Worm (Caenorhabditis elegans) whole organism, early embryonic: ENCODE results near the gene sulp-5.

Experiments used
- B0310.2 ChIP-seq: sonication (generic microtip); optimal IDR thresholded peaks from 2 replicates; lab custom pipeline; 2016; ENCODE audit warnings: mild to moderate bottlenecking, missing genetic modification characterization, missing compliant biosample characterization
- F13C5.2 ChIP-seq: sonication (generic microtip); optimal IDR thresholded peaks from 2 replicates; lab custom pipeline; 2017; ENCODE audit warnings: mild to moderate bottlenecking, missing genetic modification characterization, inconsistent platforms, missing compliant biosample characterization
- aly-1 ChIP-seq: sonication (generic microtip); optimal IDR thresholded peaks from 2 replicates; lab custom pipeline; 2016; ENCODE audit warnings: missing genetic modification characterization, missing compliant biosample characterization
- ama-1 ChIP-seq: fragments of 150-350 bp; optimal IDR thresholded peaks from 2 replicates; lab custom pipeline; 2014
- ceh-13 ChIP-seq: fragments of 200-800 bp; sonication (Bioruptor generic); optimal IDR thresholded peaks from 2 replicates; lab custom pipeline; 2018; ENCODE audit warnings: mild to moderate bottlenecking, missing genetic modification characterization, missing compliant biosample characterization
- ceh-36 ChIP-seq: sonication (generic microtip); optimal IDR thresholded peaks from 2 replicates; lab custom pipeline; 2016; ENCODE audit warnings: missing genetic modification characterization, inconsistent platforms, missing compliant biosample characterization
- ets-7 ChIP-seq: sonication (generic microtip); optimal IDR thresholded peaks from 2 replicates; lab custom pipeline; 2016; ENCODE audit warnings: missing genotype, missing genetic modification characterization, missing compliant biosample characterization
- flt-1 ChIP-seq: fragments of 200-800 bp; sonication (Bioruptor generic); IDR thresholded peaks from 2 replicates; pipeline ENCODE4 v1.3.6; 2022; ENCODE audit warnings: missing genetic modification characterization, missing compliant biosample characterization
- pes-1 ChIP-seq: fragments of 200-800 bp; sonication (Bioruptor generic); IDR thresholded peaks from 2 replicates; pipeline ENCODE4 v1.3.6; 2022; ENCODE audit warnings: missing genetic modification reagents, missing genetic modification characterization, missing compliant biosample characterization
- scrt-1 ChIP-seq: fragments of 200-800 bp; sonication (Bioruptor generic); IDR thresholded peaks from 2 replicates; pipeline ENCODE4 v1.3.6; 2022; ENCODE audit warnings: missing genetic modification characterization, missing compliant biosample characterization
- tbx-11 ChIP-seq: fragments of 200-800 bp; sonication (Bioruptor generic); IDR thresholded peaks from 2 replicates; pipeline ENCODE4 v1.3.6; 2022; ENCODE audit warnings: missing genetic modification characterization, missing compliant biosample characterization

- no peak for TF ChIP-seq aly-1
- TF ChIP-seq ceh-36 (tag; lab: Kevin White, UChicago), result no peak
- TF ChIP-seq ceh-13 (GFP tag; lab: Kevin White, UChicago), result no peak
- TF ChIP-seq B0310.2 (tag; lab: Kevin White, UChicago), result no peak
- no peak for TF ChIP-seq tbx-11 (GFP tag; lab: Robert Waterston, UW)
- no peak for TF ChIP-seq F13C5.2 (tag; lab: Kevin White, UChicago)
- TF ChIP-seq ama-1, result no peak
- TF ChIP-seq flt-1 (GFP tag; lab: Robert Waterston, UW), result no peak
- TF ChIP-seq scrt-1 (GFP tag; lab: Robert Waterston, UW), result no peak
- no peak for TF ChIP-seq pes-1 (GFP tag; lab: Robert Waterston, UW)
- no peak for TF ChIP-seq ets-7
Observed at ce11 chrV:11861880-11862544, 17.8 kb upstream of the sulp-5 start.
